Fruit fly (Drosophila melanogaster): Measurements from ENCODE around the gene TfIIFalpha.
A peak's percentile ranks its signal among the peaks of the same experiment; 100 is the strongest.

DNA sequence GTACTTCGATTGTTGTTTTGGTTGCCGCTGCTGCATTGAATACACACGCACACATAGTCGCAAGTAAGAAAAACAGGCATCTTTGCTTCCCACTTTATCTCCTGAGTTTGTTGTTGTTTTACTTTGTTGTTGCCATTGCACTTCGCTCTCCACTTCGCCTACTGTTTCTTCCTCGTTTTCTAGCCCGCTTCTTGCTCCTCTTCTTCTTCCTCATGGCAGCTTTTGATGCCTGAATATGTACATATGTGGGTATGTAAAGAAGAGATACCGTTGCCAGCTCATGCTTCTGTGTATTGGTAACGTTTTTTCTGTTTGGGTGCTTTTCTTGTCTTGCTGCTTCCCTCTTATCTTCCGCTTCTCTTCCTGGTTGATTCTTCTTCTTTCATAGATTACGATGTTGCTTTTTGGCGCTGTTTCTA is 28.9 kb downstream of the TfIIFalpha start:
- TF ChIP-seq CG11617 (GFP tag; optimal IDR thresholded peaks at IDR 0.05) (no peak), toe (GFP tag; optimal IDR thresholded peaks at IDR 0.05) (no peak), CG7101 (tag; optimal IDR thresholded peaks at IDR 0.05) (no peak), CG12768 (GFP tag; optimal IDR thresholded peaks at IDR 0.05) (peak; percentile 37), tj (GFP tag; optimal IDR thresholded peaks at IDR 0.05) (no peak), bab1 (GFP tag; optimal IDR thresholded peaks at IDR 0.05) (no peak), pad (GFP tag; optimal IDR thresholded peaks at IDR 0.05) (peak; percentile 6), Mnt (GFP tag; optimal IDR thresholded peaks at IDR 0.05) (peak; percentile 43), CG14711 (tag; optimal IDR thresholded peaks at IDR 0.05) (no peak)
